Fruit fly (Drosophila melanogaster): ENCODE measurements around the gene Cog7.

Cog7 gene

DNA sequence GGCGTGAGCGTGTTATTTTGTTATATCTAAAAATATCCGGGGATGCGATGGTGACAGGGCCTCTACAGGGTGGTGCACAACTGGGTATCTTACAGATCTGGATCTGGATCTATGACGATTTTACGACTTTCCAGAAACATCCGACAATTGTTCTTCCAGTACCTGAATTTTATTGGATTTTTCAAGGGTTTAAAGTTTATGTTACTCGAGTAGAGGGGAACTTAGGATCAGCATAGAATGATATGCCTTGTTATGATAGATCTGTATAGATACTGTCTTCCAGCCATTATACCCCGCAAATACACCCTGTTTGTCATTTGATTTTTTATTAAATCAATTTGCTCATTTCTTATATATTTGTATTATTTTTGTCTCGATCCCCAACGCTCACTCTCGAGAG, 38.5 kb downstream of the Cog7 start (continued):
- TF ChIP-seq CG17802 (tag; optimal IDR thresholded peaks at IDR 0.05) (no peak), CG6175 (GFP tag; IDR thresholded peaks at IDR 0.05) (0 out of 3 replicates have a peak, but pooled peaks have one; percentile 24), Tbp (GFP tag; optimal IDR thresholded peaks at IDR 0.05) (no peak), CG13775 (GFP tag; optimal IDR thresholded peaks at IDR 0.05) (peak; percentile 10), CG12744 (GFP tag; optimal IDR thresholded peaks at IDR 0.05) (no peak), Rfx (GFP tag; IDR thresholded peaks at IDR 0.05) (peak; percentile 82), ftz-f1 (GFP tag; optimal IDR thresholded peaks at IDR 0.05) (no peak), ems (GFP tag; optimal IDR thresholded peaks at IDR 0.05) (peak; percentile 26), CG11456 (GFP tag; IDR thresholded peaks at IDR 0.05) (0 out of 3 replicates have a peak, but pooled peaks have one; percentile 60), CG18599 (GFP tag; optimal IDR thresholded peaks at IDR 0.05) (peak; percentile 62), ap (GFP tag; IDR thresholded peaks at IDR 0.05) (no peak), CG10979 (tag; optimal IDR thresholded peaks at IDR 0.05) (peak; percentile 18), slp2 (GFP tag; optimal IDR thresholded peaks at IDR 0.05) (no peak), Neu2 (GFP tag; optimal IDR thresholded peaks at IDR 0.05; ENCODE audit: borderline replicate concordance) (no peak), CG11398 (GFP tag; optimal IDR thresholded peaks at IDR 0.05) (no peak), CG3281 (GFP tag; optimal IDR thresholded peaks at IDR 0.05) (peak; percentile 77), CG6683 (GFP tag; optimal IDR thresholded peaks at IDR 0.05) (no peak), az2 (GFP tag; optimal IDR thresholded peaks at IDR 0.05) (peak; percentile 36), sim (GFP tag; IDR thresholded peaks at IDR 0.05) (no peak), CkIIα-i1 (GFP tag; IDR thresholded peaks at IDR 0.05) (no peak), kni (GFP tag; optimal IDR thresholded peaks at IDR 0.05) (no peak), nmo (GFP tag; optimal IDR thresholded peaks at IDR 0.05) (peak; percentile 62), vnd (GFP tag; IDR thresholded peaks at IDR 0.05; ENCODE audit: partially characterized antibody) (no peak), zf30C (GFP tag; optimal IDR thresholded peaks at IDR 0.05) (no peak), CG6689 (GFP tag; IDR thresholded peaks at IDR 0.05) (peak; percentile 53; the same call in 1 of the 2 replicates), CG33557 (GFP tag; optimal IDR thresholded peaks at IDR 0.05) (no peak), Bdp1 (GFP tag; optimal IDR thresholded peaks at IDR 0.05) (peak; percentile 19), ssp (GFP tag; IDR thresholded peaks at IDR 0.05) (peak; percentile 57), croc (GFP tag; conservative IDR thresholded peaks at IDR 0.05) (no peak; the same call in 2 of the 3 replicates), CG10654 (GFP tag; optimal IDR thresholded peaks at IDR 0.05) (peak; percentile 25), CG31388 (GFP tag; optimal IDR thresholded peaks at IDR 0.05) (peak; percentile 18), btn (GFP tag; optimal IDR thresholded peaks at IDR 0.05) (no peak), CG14710 (tag; optimal IDR thresholded peaks at IDR 0.05) (no peak), gce (GFP tag; IDR thresholded peaks at IDR 0.05) (0 out of 3 replicates have a peak, but pooled peaks have one; percentile 26), dmrt99B (tag; optimal IDR thresholded peaks at IDR 0.05) (peak; percentile 75), ken (GFP tag; IDR thresholded peaks at IDR 0.05) (no peak), CG6654 (GFP tag; optimal IDR thresholded peaks at IDR 0.05) (no peak), lab (GFP tag; optimal IDR thresholded peaks at IDR 0.05) (peak; percentile 69), CG4282 (GFP tag; optimal IDR thresholded peaks at IDR 0.05) (no peak), CG16815 (GFP tag; optimal IDR thresholded peaks at IDR 0.05) (no peak), mam (GFP tag; optimal IDR thresholded peaks at IDR 0.05) (peak; percentile 51), CG12942 (GFP tag; optimal IDR thresholded peaks at IDR 0.05) (no peak), CG15011 (GFP tag; optimal IDR thresholded peaks at IDR 0.05) (peak; percentile 43), Hmr (GFP tag; optimal IDR thresholded peaks at IDR 0.05) (peak; percentile 67), CG3163 (GFP tag; optimal IDR thresholded peaks at IDR 0.05) (no peak), Meics (GFP tag; optimal IDR thresholded peaks at IDR 0.05) (peak; percentile 72), CG13287 (GFP tag; IDR thresholded peaks at IDR 0.05; ENCODE audit: partially characterized antibody) (no peak), NfI (GFP tag; optimal IDR thresholded peaks at IDR 0.05) (peak; percentile 55), CG17568 (GFP tag; optimal IDR thresholded peaks at IDR 0.05) (peak; percentile 35), CG11504 (tag; optimal IDR thresholded peaks at IDR 0.05) (peak; percentile 77), NK7.1 (GFP tag; optimal IDR thresholded peaks at IDR 0.05) (peak; percentile 19)

Data from whole organism, embryonic.